Fruit fly (Drosophila melanogaster): ENCODE data around the gene CG9257.

CG9257 gene

dm6 chr2L:21104326-21104725, 1.8 kb downstream of the CG9257 start, which contains the start of the genes CG46307 and Nhe2 (continued):
- TF ChIP-seq zf30C (GFP tag; optimal IDR thresholded peaks at IDR 0.05) (peak; percentile 90), Meics (GFP tag; optimal IDR thresholded peaks at IDR 0.05) (peak; percentile 1), bowl (GFP tag; IDR thresholded peaks at IDR 0.05) (no peak), NC2α (GFP tag; optimal IDR thresholded peaks at IDR 0.05) (no peak), tx (GFP tag; optimal IDR thresholded peaks at IDR 0.05) (no peak), ems (GFP tag; optimal IDR thresholded peaks at IDR 0.05) (no peak), vnd (GFP tag; IDR thresholded peaks at IDR 0.05; ENCODE audit: partially characterized antibody) (no peak), knrl (GFP tag; IDR thresholded peaks at IDR 0.05; ENCODE audit: partially characterized antibody) (no peak), C15 (GFP tag; IDR thresholded peaks at IDR 0.05) (no peak), Hand (GFP tag; optimal IDR thresholded peaks at IDR 0.05) (no peak), caup (GFP tag; optimal IDR thresholded peaks at IDR 0.05; ENCODE audit: severe bottlenecking) (no peak), GATAe (GFP tag; conservative IDR thresholded peaks at IDR 0.05) (no peak), row (GFP tag; IDR thresholded peaks at IDR 0.05) (peak; percentile 55), zen2 (GFP tag; IDR thresholded peaks at IDR 0.05; ENCODE audit: partially characterized antibody) (no peak), crol (GFP tag; IDR thresholded peaks at IDR 0.05) (no peak), Optix (GFP tag; IDR thresholded peaks at IDR 0.05) (no peak), trh (GFP tag; optimal IDR thresholded peaks at IDR 0.05) (no peak), Deaf1 (tag; optimal IDR thresholded peaks at IDR 0.05) (peak; percentile 17), CG8290 (GFP tag; optimal IDR thresholded peaks at IDR 0.05) (no peak), CG8290 (tag; optimal IDR thresholded peaks at IDR 0.05) (peak in 1 of 2 experiments; percentile 31), aop (GFP tag; IDR thresholded peaks at IDR 0.05) (no peak), Dbx (GFP tag; IDR thresholded peaks at IDR 0.05) (no peak), so (GFP tag; IDR thresholded peaks at IDR 0.05) (no peak), bab2 (GFP tag; optimal IDR thresholded peaks at IDR 0.05) (no peak), Hr3 (GFP tag; optimal IDR thresholded peaks at IDR 0.05) (no peak), CG7963 (GFP tag; IDR thresholded peaks at IDR 0.05; ENCODE audit: partially characterized antibody) (0 out of 3 replicates have a peak, but pooled peaks have one; percentile 17), Asciz (GFP tag; optimal IDR thresholded peaks at IDR 0.05) (no peak), CG4424 (GFP tag; optimal IDR thresholded peaks at IDR 0.05) (peak; percentile 6), slou (GFP tag; optimal IDR thresholded peaks at IDR 0.05) (no peak), fd102C (GFP tag; optimal IDR thresholded peaks at IDR 0.05) (no peak), Lpt (GFP tag; optimal IDR thresholded peaks at IDR 0.05) (no peak), tgo (GFP tag; IDR thresholded peaks at IDR 0.05) (no peak; the same call in 2 of the 3 replicates), CG12236 (GFP tag; optimal IDR thresholded peaks at IDR 0.05) (no peak), jing (GFP tag; optimal IDR thresholded peaks at IDR 0.05) (no peak), CG13296 (GFP tag; optimal IDR thresholded peaks at IDR 0.05) (no peak), HLH4C (GFP tag; IDR thresholded peaks at IDR 0.05; ENCODE audit: partially characterized antibody) (no peak), NfI (GFP tag; optimal IDR thresholded peaks at IDR 0.05) (no peak), CG17802 (tag; optimal IDR thresholded peaks at IDR 0.05) (no peak), CG12659 (GFP tag; optimal IDR thresholded peaks at IDR 0.05) (peak; percentile 22), Neu2 (GFP tag; optimal IDR thresholded peaks at IDR 0.05; ENCODE audit: borderline replicate concordance) (no peak), Adf1 (GFP tag; IDR thresholded peaks at IDR 0.05) (no peak), Eip74EF (GFP tag; optimal IDR thresholded peaks at IDR 0.05) (no peak), usp (GFP tag; optimal IDR thresholded peaks at IDR 0.05) (no peak), sima (GFP tag; optimal IDR thresholded peaks at IDR 0.05) (no peak), CG4617 (GFP tag; optimal IDR thresholded peaks at IDR 0.05; ENCODE audit: borderline replicate concordance) (no peak), CG1647 (GFP tag; optimal IDR thresholded peaks at IDR 0.05) (no peak), CG4820 (GFP tag; optimal IDR thresholded peaks at IDR 0.05) (no peak), unpg (GFP tag; optimal IDR thresholded peaks at IDR 0.05) (no peak), CG15011 (GFP tag; optimal IDR thresholded peaks at IDR 0.05) (no peak), CG7271 (tag; optimal IDR thresholded peaks at IDR 0.05) (no peak), tio (GFP tag; optimal IDR thresholded peaks at IDR 0.05) (no peak), CG10267 (tag; optimal IDR thresholded peaks at IDR 0.05) (peak; percentile 30)

All from whole organism, embryonic.